Worm (Caenorhabditis elegans): ENCODE results near the gene T23G5.3.

T23G5.3 gene

ce11 chrIII:9231173-9231572 lies at the start of gene T23G5.3:
Gene T23G5.3 (minus strand): TSS chrIII:9231273.
- TF ChIP-seq fkh-10 (GFP tag; optimal IDR thresholded peaks at IDR 0.05), result no peak
- no peak for TF ChIP-seq unc-39 (tag; optimal IDR thresholded peaks at IDR 0.05)

- TF ChIP-seq nhr-25 (tag; optimal IDR thresholded peaks at IDR 0.05), result peak; percentile 5
- peak in 1 of 3 experiments; percentile 89 for TF ChIP-seq elt-3 (tag; optimal IDR thresholded peaks at IDR 0.05)
- peak; percentile 7 for TF ChIP-seq nhr-23 (tag; optimal IDR thresholded peaks at IDR 0.05)
- no peak for TF ChIP-seq pqm-1 (tag; optimal IDR thresholded peaks at IDR 0.05)
These were observed 46.7 kb upstream of the T23G5.3 start for ce11 chrIII:9277803-9278202.

ce11 chrIII:9272107-9272506 lies 41.0 kb upstream of the T23G5.3 start:
- TF ChIP-seq nfya-1 (tag; optimal IDR thresholded peaks at IDR 0.05; ENCODE audit: insufficient read depth) (peak; percentile 53), lin-39 (tag; optimal IDR thresholded peaks at IDR 0.05) (peak; percentile 51), unc-62 (GFP tag; optimal IDR thresholded peaks at IDR 0.05) (no peak), ztf-11 (tag; optimal IDR thresholded peaks at IDR 0.05) (no peak), hmg-11 (tag; optimal IDR thresholded peaks at IDR 0.05) (peak; percentile 42), egl-5 (tag; optimal IDR thresholded peaks at IDR 0.05) (peak; percentile 54), sea-2 (GFP tag; optimal IDR thresholded peaks at IDR 0.05) (peak; percentile 10)

- TF ChIP-seq lin-39 (tag; optimal IDR thresholded peaks at IDR 0.05), result peak; percentile 59
- no peak for TF ChIP-seq jun-1 (tag; optimal IDR thresholded peaks at IDR 0.05)
- TF ChIP-seq nhr-76 (tag; optimal IDR thresholded peaks at IDR 0.05), result no peak
- TF ChIP-seq ztf-11 (tag; optimal IDR thresholded peaks at IDR 0.05), result no peak
- TF ChIP-seq nfya-1 (tag; optimal IDR thresholded peaks at IDR 0.05; ENCODE audit: insufficient read depth), result peak; percentile 15
- no peak for TF ChIP-seq skn-1 (tag; optimal IDR thresholded peaks at IDR 0.05)
These were observed 40.4 kb upstream of the T23G5.3 start for ce11 chrIII:9271389-9271918.

ce11 chrIII:9270183-9270582 lies 39.1 kb upstream of the T23G5.3 start:
- TF ChIP-seq elt-2 (tag; optimal IDR thresholded peaks at IDR 0.05) (peak; percentile 65), lin-15B (tag; optimal IDR thresholded peaks at IDR 0.05) (no peak), pha-4 (tag; optimal IDR thresholded peaks at IDR 0.05) (peak; percentile 11), pqm-1 (tag; optimal IDR thresholded peaks at IDR 0.05) (peak; percentile 23), egl-27 (tag; optimal IDR thresholded peaks at IDR 0.05) (no peak), elt-1 (tag; optimal IDR thresholded peaks at IDR 0.05) (peak; percentile 88), nfya-1 (tag; optimal IDR thresholded peaks at IDR 0.05; ENCODE audit: insufficient read depth) (peak; percentile 13)

ce11 chrIII:9269012-9269471 lies 38.0 kb upstream of the T23G5.3 start, which contains the start of gene clip-1:
Gene clip-1 (minus strand): TSS chrIII:9269062.
- peak; percentile 6 for TF ChIP-seq nfya-1 (tag; optimal IDR thresholded peaks at IDR 0.05; ENCODE audit: insufficient read depth)
- TF ChIP-seq aly-2 (tag; optimal IDR thresholded peaks at IDR 0.05), result no peak
- no peak for TF ChIP-seq nhr-76 (tag; optimal IDR thresholded peaks at IDR 0.05)
- no peak for TF ChIP-seq ceh-16 (tag; optimal IDR thresholded peaks at IDR 0.05)
- no peak for TF ChIP-seq unc-39 (tag; optimal IDR thresholded peaks at IDR 0.05)
- TF ChIP-seq nhr-25 (tag; optimal IDR thresholded peaks at IDR 0.05), result peak; percentile 53
- no peak for TF ChIP-seq fkh-10 (GFP tag; optimal IDR thresholded peaks at IDR 0.05)
- TF ChIP-seq tbx-2 (tag; optimal IDR thresholded peaks at IDR 0.05), result no peak
- no peak for TF ChIP-seq nhr-77 (tag; optimal IDR thresholded peaks at IDR 0.05)
- no peak for TF ChIP-seq fkh-2 (tag; optimal IDR thresholded peaks at IDR 0.05)
- TF ChIP-seq egl-27 (tag; optimal IDR thresholded peaks at IDR 0.05), result no peak
- no peak for TF ChIP-seq elt-3 (tag; optimal IDR thresholded peaks at IDR 0.05)
- no peak for TF ChIP-seq lin-15B (tag; optimal IDR thresholded peaks at IDR 0.05)
- no peak for TF ChIP-seq nhr-237 (tag; optimal IDR thresholded peaks at IDR 0.05)
- peak; percentile 36 for TF ChIP-seq pha-4 (tag; optimal IDR thresholded peaks at IDR 0.05)
- TF ChIP-seq elt-1 (tag; optimal IDR thresholded peaks at IDR 0.05), result no peak
- TF ChIP-seq nhr-67 (tag; optimal IDR thresholded peaks at IDR 0.05), result no peak
- TF ChIP-seq unc-62 (GFP tag; optimal IDR thresholded peaks at IDR 0.05), result no peak
- TF ChIP-seq jun-1 (tag; optimal IDR thresholded peaks at IDR 0.05), result no peak
- peak; percentile 24 for TF ChIP-seq nhr-23 (tag; optimal IDR thresholded peaks at IDR 0.05)
- peak; percentile 23 for TF ChIP-seq nhr-43 (tag; optimal IDR thresholded peaks at IDR 0.05; ENCODE audit: poor library complexity, severe bottlenecking)
- no peak for TF ChIP-seq nhr-11 (tag; optimal IDR thresholded peaks at IDR 0.05)
- no peak for TF ChIP-seq fos-1 (tag; optimal IDR thresholded peaks at IDR 0.05)
- no peak for TF ChIP-seq ztf-4 (tag; optimal IDR thresholded peaks at IDR 0.05)
- TF ChIP-seq elt-2 (tag; optimal IDR thresholded peaks at IDR 0.05), result peak; percentile 15
- TF ChIP-seq hmg-11 (tag; optimal IDR thresholded peaks at IDR 0.05), result no peak
- no peak for TF ChIP-seq ceh-9 (tag; optimal IDR thresholded peaks at IDR 0.05)

Data from whole organism, L3 larva.